Worm (Caenorhabditis elegans): Measurements from ENCODE around the gene C13C4.7.

The C13C4.7 gene

DNA sequence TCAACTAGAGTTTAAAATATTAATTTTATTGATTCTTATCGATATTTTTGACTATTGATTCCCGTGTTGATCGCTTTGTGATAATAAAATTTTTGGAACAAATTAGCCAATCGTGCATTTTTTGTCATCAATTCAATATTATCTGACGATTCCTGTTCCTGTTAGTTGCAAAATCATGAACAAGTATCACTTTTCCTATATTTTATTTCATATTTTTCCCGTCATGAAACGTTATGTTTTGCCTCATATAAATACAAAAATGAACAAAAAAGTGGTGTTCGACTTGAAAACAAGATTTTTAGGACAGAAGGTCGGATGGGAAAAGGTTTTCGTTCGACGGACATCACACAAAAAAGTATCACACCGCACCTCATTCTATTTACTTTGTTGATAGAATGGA is 993 bp upstream of the C13C4.7 start, which contains the start of gene C13C4.6:
Gene C13C4.6 (plus strand): TSS at position 301 of the 400 bp plus-strand sequence.
- TF ChIP-seq sea-2 (GFP tag; IDR thresholded peaks at IDR 0.05), result no peak
- TF ChIP-seq pbrm-1 (GFP tag; IDR thresholded peaks at IDR 0.05), result no peak
- no peak for TF ChIP-seq F57A8.1 (GFP tag; optimal IDR thresholded peaks at IDR 0.05)
- no peak for TF ChIP-seq F33H1.4 (GFP tag; IDR thresholded peaks at IDR 0.05)
- TF ChIP-seq ccch-3 (GFP tag; optimal IDR thresholded peaks at IDR 0.05), result no peak
- TF ChIP-seq nhr-179 (tag; optimal IDR thresholded peaks at IDR 0.05), result no peak
- TF ChIP-seq ztf-18 (tag; optimal IDR thresholded peaks at IDR 0.05), result no peak
- TF ChIP-seq aptf-3 (GFP tag; IDR thresholded peaks at IDR 0.05), result no peak
- no peak for TF ChIP-seq repo-1 (tag; optimal IDR thresholded peaks at IDR 0.05)
- TF ChIP-seq hmg-20 (GFP tag; IDR thresholded peaks at IDR 0.05), result no peak
- no peak for TF ChIP-seq ztf-6 (GFP tag; IDR thresholded peaks at IDR 0.05)
- no peak for TF ChIP-seq akir-1 (GFP tag; optimal IDR thresholded peaks at IDR 0.05)
- no peak for TF ChIP-seq attf-5 (GFP tag; optimal IDR thresholded peaks at IDR 0.05)
- no peak for TF ChIP-seq snpc-4 (GFP tag; optimal IDR thresholded peaks at IDR 0.05)
- no peak for TF ChIP-seq snpc-4 (tag; optimal IDR thresholded peaks at IDR 0.05)
- TF ChIP-seq nfyb-1 (GFP tag; IDR thresholded peaks at IDR 0.05), result no peak
- TF ChIP-seq egl-18 (GFP tag; IDR thresholded peaks at IDR 0.05), result no peak
- no peak for TF ChIP-seq gei-17 (GFP tag; optimal IDR thresholded peaks at IDR 0.05)
- no peak for TF ChIP-seq hrde-1 (tag; optimal IDR thresholded peaks at IDR 0.05; ENCODE audit: borderline replicate concordance)
- no peak for TF ChIP-seq F52B5.7 (tag; optimal IDR thresholded peaks at IDR 0.05)
- no peak for TF ChIP-seq athp-1 (tag; optimal IDR thresholded peaks at IDR 0.05)

DNA sequence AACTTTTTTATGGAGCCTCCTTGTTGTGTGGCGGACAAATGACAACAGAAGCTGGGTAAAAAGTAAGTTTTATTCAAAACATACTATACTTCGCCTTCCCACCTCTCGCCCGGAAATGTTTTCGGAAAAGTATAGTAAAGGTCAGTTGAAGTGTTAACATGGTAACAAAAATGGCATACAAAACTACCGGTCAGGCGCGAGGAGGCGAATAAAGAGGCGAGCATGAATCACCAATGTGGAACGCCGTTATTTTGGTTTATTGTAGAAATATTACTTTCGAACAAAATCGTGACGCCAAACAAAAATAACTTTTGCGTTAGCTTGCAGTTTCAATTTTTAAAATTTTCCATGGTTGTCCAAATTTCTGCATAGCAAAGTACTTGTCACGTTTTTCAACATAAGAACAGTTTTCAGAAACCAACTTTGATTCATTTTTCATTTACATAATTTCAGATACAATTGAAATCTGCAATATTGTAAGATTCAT is 2.7 kb downstream of the C13C4.7 start, which contains the start of gene C13C4.8:
Gene C13C4.8 (plus strand): TSS at position 437 of the 487 bp plus-strand sequence.
- TF ChIP-seq aptf-3 (GFP tag; IDR thresholded peaks at IDR 0.05) (no peak), ztf-6 (GFP tag; IDR thresholded peaks at IDR 0.05) (no peak), F23B12.7 (tag; optimal IDR thresholded peaks at IDR 0.05; ENCODE audit: insufficient read depth) (no peak), Y95B8A.8 (GFP tag; IDR thresholded peaks at IDR 0.05) (no peak), pha-4 (tag; optimal IDR thresholded peaks at IDR 0.05) (no peak), B0261.1 (tag; optimal IDR thresholded peaks at IDR 0.05) (no peak), D2030.7 (GFP tag; IDR thresholded peaks at IDR 0.05) (no peak), gei-17 (GFP tag; optimal IDR thresholded peaks at IDR 0.05) (no peak), madf-10 (tag; optimal IDR thresholded peaks at IDR 0.05) (no peak), ztf-26 (tag; optimal IDR thresholded peaks at IDR 0.05) (no peak), efl-1 (GFP tag; optimal IDR thresholded peaks at IDR 0.05) (no peak), nfya-1 (tag; optimal IDR thresholded peaks at IDR 0.05; ENCODE audit: borderline replicate concordance, insufficient read depth) (no peak), madf-6 (GFP tag; IDR thresholded peaks at IDR 0.05) (no peak), attf-3 (GFP tag; conservative IDR thresholded peaks at IDR 0.05) (no peak), B0019.2 (GFP tag; conservative IDR thresholded peaks at IDR 0.05) (no peak), nhr-27 (tag; optimal IDR thresholded peaks at IDR 0.05) (no peak), cebp-1 (GFP tag; IDR thresholded peaks at IDR 0.05) (no peak), cebp-1 (tag; optimal IDR thresholded peaks at IDR 0.05) (no peak), nhr-120 (GFP tag; IDR thresholded peaks at IDR 0.05) (no peak), egrh-3 (GFP tag; IDR thresholded peaks at IDR 0.05) (no peak), ceh-58 (GFP tag; IDR thresholded peaks at IDR 0.05) (no peak)

Measured in whole organism, young adult.